Fruit fly (Drosophila melanogaster) ovary, adult (tissue): ENCODE data around the gene CG33985.

ENCODE experiments used
- CG17801 ChIP-seq: fragments of 200-800 bp; optimal IDR thresholded peaks from 2 replicates; lab custom pipeline; 2019; ENCODE audit warnings: missing biosample characterization, mild to moderate bottlenecking, missing genetic modification characterization, moderate library complexity; ENCODE audit not compliant: partially characterized antibody

CG33985 gene

dm6 chr3L:15543049-15543448 lies 16.4 kb upstream of the CG33985 start:
- TF ChIP-seq CG17801 (GFP tag; lab: Kevin White, UChicago) = peak; percentile 21

- no peak for TF ChIP-seq CG17801 (GFP tag; lab: Kevin White, UChicago)
Measured at dm6 chr3L:15541281-15541680, 14.7 kb upstream of the CG33985 start.

- no peak for TF ChIP-seq CG17801 (GFP tag; lab: Kevin White, UChicago)
Measured at dm6 chr3L:15540682-15541081, 14.1 kb upstream of the CG33985 start.

dm6 chr3L:15539903-15540409 lies 13.3 kb upstream of the CG33985 start:
- TF ChIP-seq CG17801 (GFP tag; lab: Kevin White, UChicago) = peak; percentile 17

- no peak for TF ChIP-seq CG17801 (GFP tag; lab: Kevin White, UChicago)
Measured at dm6 chr3L:15538582-15539490, 12.2 kb upstream of the CG33985 start.

dm6 chr3L:15537916-15538581 lies 11.4 kb upstream of the CG33985 start:
- no peak for TF ChIP-seq CG17801 (GFP tag; lab: Kevin White, UChicago)

dm6 chr3L:15536550-15536949 lies 9.9 kb upstream of the CG33985 start:
- no peak for TF ChIP-seq CG17801 (GFP tag; lab: Kevin White, UChicago)

- no peak for TF ChIP-seq CG17801 (GFP tag; lab: Kevin White, UChicago)
Measured at dm6 chr3L:15535800-15536225, 9.2 kb upstream of the CG33985 start.

- TF ChIP-seq CG17801 (GFP tag; lab: Kevin White, UChicago) = peak; percentile 1
Measured at dm6 chr3L:15535228-15535598, 8.6 kb upstream of the CG33985 start, which contains the start of gene CrebA. Gene CrebA, plus strand, starts transcription at chr3L:15535395.

dm6 chr3L:15534274-15535227 lies 7.9 kb upstream of the CG33985 start:
- TF ChIP-seq CG17801 (GFP tag; lab: Kevin White, UChicago) = no peak

dm6 chr3L:15533402-15534129 lies 7.0 kb upstream of the CG33985 start:
- TF ChIP-seq CG17801 (GFP tag; lab: Kevin White, UChicago) = no peak

dm6 chr3L:15532368-15533030 lies 5.9 kb upstream of the CG33985 start:
- no peak for TF ChIP-seq CG17801 (GFP tag; lab: Kevin White, UChicago)
